Worm (Caenorhabditis elegans) whole organism, L2 larva: ENCODE measurements around the gene F55C10.5.

Source experiments
- R02D3.7 ChIP-seq: fragments of 150-350 bp; optimal IDR thresholded peaks from 2 replicates; lab custom pipeline; 2014; ENCODE audit warnings: missing biosample characterization, missing genetic modification characterization
- alr-1 ChIP-seq: fragments of 150-350 bp; optimal IDR thresholded peaks from 2 replicates; lab custom pipeline; 2014; ENCODE audit warnings: missing biosample characterization, missing genetic modification characterization
- ama-1 ChIP-seq: fragments of 150-350 bp; optimal IDR thresholded peaks from 2 replicates; lab custom pipeline; 2018; ENCODE audit warnings: inconsistent platforms
- lin-13 ChIP-seq: fragments of 150-350 bp; optimal IDR thresholded peaks from 2 replicates; lab custom pipeline; 2014; ENCODE audit warnings: missing biosample characterization, missing genetic modification reagents, missing genetic modification characterization
- mbf-1 ChIP-seq: sonication (generic microtip); optimal IDR thresholded peaks from 2 replicates; lab custom pipeline; 2017; ENCODE audit warnings: missing biosample characterization, missing genetic modification characterization
- mdl-1 ChIP-seq, 2 experiments: fragments of 150-350 bp in 1 of 2; sonication (generic microtip) in 1 of 2; optimal IDR thresholded peaks; 2 replicates each; lab custom pipeline; 2017; ENCODE audit warnings: missing biosample characterization in 2 of 2, missing genetic modification characterization in 2 of 2
- nhr-12 ChIP-seq: fragments of 150-350 bp; optimal IDR thresholded peaks from 2 replicates; lab custom pipeline; 2014; ENCODE audit warnings: missing biosample characterization, missing genetic modification characterization
- nhr-21 ChIP-seq: fragments of 150-350 bp; optimal IDR thresholded peaks from 2 replicates; lab custom pipeline; 2014; ENCODE audit warnings: missing biosample characterization, missing genetic modification characterization
- nhr-25 ChIP-seq: fragments of 150-350 bp; sonication (generic microtip); optimal IDR thresholded peaks from 3 replicates; lab custom pipeline; 2014; ENCODE audit warnings: missing biosample characterization, missing genetic modification characterization
- nhr-6 ChIP-seq: fragments of 150-350 bp; optimal IDR thresholded peaks from 2 replicates; lab custom pipeline; 2014; ENCODE audit warnings: missing biosample characterization, missing genetic modification characterization
- zag-1 ChIP-seq: fragments of 150-350 bp; optimal IDR thresholded peaks from 2 replicates; lab custom pipeline; 2014; ENCODE audit warnings: missing biosample characterization, missing genetic modification characterization
- ztf-4 ChIP-seq: fragments of 150-350 bp; optimal IDR thresholded peaks from 2 replicates; lab custom pipeline; 2014; ENCODE audit warnings: missing biosample characterization, missing genetic modification characterization

- TF ChIP-seq mbf-1 (tag; lab: Kevin White, UChicago): no peak
- TF ChIP-seq lin-13 (GFP tag; lab: Kevin White, UChicago): no peak
- TF ChIP-seq mdl-1 (tag; optimal IDR thresholded peaks at IDR 0.05; lab: Kevin White, UChicago): no peak
- TF ChIP-seq ama-1 (lab: Kevin White, UChicago): no peak
- no peak for TF ChIP-seq nhr-12 (tag; lab: Kevin White, UChicago)
- no peak for TF ChIP-seq alr-1 (tag; lab: Kevin White, UChicago)
- no peak for TF ChIP-seq ztf-4 (tag; lab: Kevin White, UChicago)
- TF ChIP-seq zag-1 (tag; lab: Kevin White, UChicago): no peak
- no peak for TF ChIP-seq R02D3.7 (tag; lab: Kevin White, UChicago)
- no peak for TF ChIP-seq nhr-6 (tag; lab: Kevin White, UChicago)
- no peak for TF ChIP-seq nhr-25 (tag; lab: Kevin White, UChicago)
- no peak for TF ChIP-seq nhr-21 (tag; lab: Kevin White, UChicago)
Observed at ce11 chrV:11334193-11334592, 48.7 kb upstream of the F55C10.5 start, which contains the start of gene T02E9.6.
